Worm (Caenorhabditis elegans): Measurements from ENCODE around the gene ZK896.5.
A peak's percentile ranks its signal among the peaks of the same experiment; 100 is the strongest.

Gene ZK896.5

DNA sequence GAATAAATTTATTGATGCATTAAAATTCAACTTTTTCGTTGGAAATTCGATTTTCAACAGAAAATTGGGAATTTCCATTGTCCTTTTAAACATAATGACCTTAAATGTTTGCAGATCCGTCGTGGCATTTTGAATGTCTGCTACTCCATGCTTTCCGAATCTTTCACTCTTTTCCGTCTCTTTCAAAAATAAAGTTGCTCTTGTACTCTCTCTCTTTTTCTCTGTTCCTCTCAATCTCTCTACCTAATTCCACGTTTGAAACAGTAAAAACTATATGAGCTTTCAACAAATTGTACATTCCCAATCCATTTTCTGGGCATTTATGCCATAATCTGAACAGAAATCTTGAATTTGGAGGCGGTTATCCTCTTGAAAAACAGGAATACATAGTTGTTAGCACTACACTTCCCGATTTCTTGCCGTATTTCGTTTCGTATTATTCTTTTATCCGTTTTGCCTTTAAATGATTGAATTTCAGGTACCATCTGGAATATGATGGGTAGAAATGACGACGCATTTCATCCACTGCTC, 30.4 kb downstream of the ZK896.5 start, which contains the start of gene srf-3:
TSS of gene srf-3 (plus strand) at position 481 of the 531 bp plus-strand sequence.
- TF ChIP-seq crh-2 (tag; optimal IDR thresholded peaks at IDR 0.05), result peak; percentile 63
- peak in 1 of 2 experiments; percentile 2 for TF ChIP-seq lsy-2 (tag; optimal IDR thresholded peaks at IDR 0.05)
- TF ChIP-seq mbf-1 (tag; optimal IDR thresholded peaks at IDR 0.05), result no peak
- TF ChIP-seq nhr-77 (tag; optimal IDR thresholded peaks at IDR 0.05), result no peak
- no peak for TF ChIP-seq peb-1 (tag; optimal IDR thresholded peaks at IDR 0.05)
- TF ChIP-seq ZK546.5 (tag; optimal IDR thresholded peaks at IDR 0.05), result no peak
- no peak for TF ChIP-seq alr-1 (tag; optimal IDR thresholded peaks at IDR 0.05)
- no peak for TF ChIP-seq egl-27 (tag; optimal IDR thresholded peaks at IDR 0.05)
- no peak for TF ChIP-seq nhr-6 (tag; optimal IDR thresholded peaks at IDR 0.05)
- TF ChIP-seq snpc-4 (tag; optimal IDR thresholded peaks at IDR 0.05), result no peak
- TF ChIP-seq aly-2 (tag; optimal IDR thresholded peaks at IDR 0.05), result no peak
- TF ChIP-seq C34F6.9 (tag; optimal IDR thresholded peaks at IDR 0.05), result peak; percentile 34
- TF ChIP-seq nhr-237 (tag; optimal IDR thresholded peaks at IDR 0.05), result no peak
- no peak for TF ChIP-seq sem-4 (tag; optimal IDR thresholded peaks at IDR 0.05)
- TF ChIP-seq nhr-12 (tag; optimal IDR thresholded peaks at IDR 0.05), result no peak
- TF ChIP-seq ceh-82 (tag; optimal IDR thresholded peaks at IDR 0.05), result no peak
- TF ChIP-seq ceh-16 (tag; optimal IDR thresholded peaks at IDR 0.05), result no peak
- TF ChIP-seq unc-55 (GFP tag; optimal IDR thresholded peaks at IDR 0.05), result peak; percentile 24
- TF ChIP-seq gmeb-1 (tag; optimal IDR thresholded peaks at IDR 0.05), result no peak
- TF ChIP-seq F13H6.1 (tag; optimal IDR thresholded peaks at IDR 0.05), result no peak
- no peak for TF ChIP-seq nhr-129 (tag; optimal IDR thresholded peaks at IDR 0.05)
- TF ChIP-seq ama-1 (optimal IDR thresholded peaks at IDR 0.05), result no peak
- TF ChIP-seq lin-11 (tag; optimal IDR thresholded peaks at IDR 0.05), result no peak
- TF ChIP-seq lin-39 (tag; optimal IDR thresholded peaks at IDR 0.05), result no peak
- TF ChIP-seq nhr-10 (tag; optimal IDR thresholded peaks at IDR 0.05), result no peak
- TF ChIP-seq Y55F3AM.14 (GFP tag; optimal IDR thresholded peaks at IDR 0.05), result no peak
- no peak for TF ChIP-seq dmd-4 (tag; optimal IDR thresholded peaks at IDR 0.05)
- no peak for TF ChIP-seq unc-62 (GFP tag; optimal IDR thresholded peaks at IDR 0.05)
- no peak for TF ChIP-seq nhr-21 (tag; optimal IDR thresholded peaks at IDR 0.05)
- peak; percentile 20 for TF ChIP-seq nhr-25 (tag; optimal IDR thresholded peaks at IDR 0.05)
- TF ChIP-seq nhr-11 (tag; optimal IDR thresholded peaks at IDR 0.05), result no peak
- TF ChIP-seq nhr-23 (tag; optimal IDR thresholded peaks at IDR 0.05), result no peak
- no peak for TF ChIP-seq mdl-1 (tag; optimal IDR thresholded peaks at IDR 0.05)
- TF ChIP-seq elt-1 (tag; optimal IDR thresholded peaks at IDR 0.05), result no peak
- no peak for TF ChIP-seq skn-1 (tag; optimal IDR thresholded peaks at IDR 0.05)
- TF ChIP-seq ztf-4 (tag; optimal IDR thresholded peaks at IDR 0.05), result no peak

DNA sequence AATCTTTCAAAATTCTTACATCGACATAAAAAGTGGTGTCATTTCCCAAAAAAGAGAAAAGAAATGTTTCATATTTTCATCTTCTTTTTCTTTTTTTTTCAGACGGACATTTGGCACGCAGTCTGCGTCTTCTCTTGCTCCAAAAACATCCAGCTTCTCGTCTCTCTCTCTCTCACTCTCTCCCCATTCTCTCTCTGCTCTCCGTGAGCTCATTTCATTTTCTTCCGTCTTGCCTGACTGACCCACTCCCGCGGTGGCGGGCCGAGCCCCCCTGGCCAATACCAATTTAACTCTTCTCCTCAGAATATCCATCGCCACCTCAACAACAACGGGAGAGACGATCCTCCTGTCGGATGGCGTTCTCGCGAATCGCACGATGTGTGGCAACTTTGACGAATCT, 33.8 kb downstream of the ZK896.5 start, which contains the start of gene txt-19:
TSS of gene txt-19 (plus strand) at position 304 of the 400 bp plus-strand sequence.
- TF ChIP-seq ceh-16 (tag; optimal IDR thresholded peaks at IDR 0.05), result no peak
- no peak for TF ChIP-seq ztf-4 (tag; optimal IDR thresholded peaks at IDR 0.05)
- TF ChIP-seq lin-11 (tag; optimal IDR thresholded peaks at IDR 0.05), result peak; percentile 6
- TF ChIP-seq sma-9 (GFP tag; optimal IDR thresholded peaks at IDR 0.05), result peak; percentile 30
- TF ChIP-seq sma-9 (tag; optimal IDR thresholded peaks at IDR 0.05), result no peak
- TF ChIP-seq crh-2 (tag; optimal IDR thresholded peaks at IDR 0.05), result peak; percentile 12
- no peak for TF ChIP-seq peb-1 (tag; optimal IDR thresholded peaks at IDR 0.05)
- peak; percentile 41 for TF ChIP-seq C34F6.9 (tag; optimal IDR thresholded peaks at IDR 0.05)
- no peak for TF ChIP-seq mdl-1 (tag; optimal IDR thresholded peaks at IDR 0.05)
- TF ChIP-seq R02D3.7 (tag; optimal IDR thresholded peaks at IDR 0.05), result no peak
- peak; percentile 28 for TF ChIP-seq F13H6.1 (tag; optimal IDR thresholded peaks at IDR 0.05)
- peak in 1 of 2 experiments; percentile 18 for TF ChIP-seq lsy-2 (tag; optimal IDR thresholded peaks at IDR 0.05)
- TF ChIP-seq unc-55 (GFP tag; optimal IDR thresholded peaks at IDR 0.05), result peak; percentile 44
- peak; percentile 18 for TF ChIP-seq nhr-129 (tag; optimal IDR thresholded peaks at IDR 0.05)
- no peak for TF ChIP-seq egl-27 (tag; optimal IDR thresholded peaks at IDR 0.05)
- no peak for TF ChIP-seq ZK546.5 (tag; optimal IDR thresholded peaks at IDR 0.05)
- no peak for TF ChIP-seq nhr-10 (tag; optimal IDR thresholded peaks at IDR 0.05)
- peak; percentile 8 for TF ChIP-seq lin-13 (GFP tag; optimal IDR thresholded peaks at IDR 0.05)
- no peak for TF ChIP-seq mbf-1 (tag; optimal IDR thresholded peaks at IDR 0.05)

- peak in 1 of 2 experiments; percentile 7 for TF ChIP-seq lsy-2 (tag; optimal IDR thresholded peaks at IDR 0.05)
- TF ChIP-seq C34F6.9 (tag; optimal IDR thresholded peaks at IDR 0.05), result peak; percentile 18
- TF ChIP-seq sma-9 (GFP tag; optimal IDR thresholded peaks at IDR 0.05), result no peak
- no peak for TF ChIP-seq sma-9 (tag; optimal IDR thresholded peaks at IDR 0.05)
Observed at ce11 chrIV:12842895-12843294, 36.5 kb downstream of the ZK896.5 start.

Measured in whole organism, L2 larva.